Fruit fly (Drosophila melanogaster): ENCODE measurements around the gene Dyro.

Dyro gene

dm6 chr3L:11292180-11292727 lies 3.5 kb downstream of the Dyro start (continued):
- no peak for TF ChIP-seq Asciz (GFP tag; optimal IDR thresholded peaks at IDR 0.05)
- TF ChIP-seq CG6683 (GFP tag; optimal IDR thresholded peaks at IDR 0.05), result no peak
- TF ChIP-seq dysf (GFP tag; IDR thresholded peaks at IDR 0.05), result 0 out of 3 replicates have a peak, but pooled peaks have one; percentile 40
- no peak for TF ChIP-seq vfl (GFP tag; optimal IDR thresholded peaks at IDR 0.05)
- peak; percentile 69 for TF ChIP-seq NFAT (GFP tag; IDR thresholded peaks at IDR 0.05)
- TF ChIP-seq gt (GFP tag; IDR thresholded peaks at IDR 0.05), result no peak
- TF ChIP-seq CG8944 (GFP tag; optimal IDR thresholded peaks at IDR 0.05), result no peak
- no peak for TF ChIP-seq danr (GFP tag; IDR thresholded peaks at IDR 0.05)
- TF ChIP-seq pum (GFP tag; optimal IDR thresholded peaks at IDR 0.05), result no peak
- no peak for TF ChIP-seq pan (optimal IDR thresholded peaks at IDR 0.05)
- peak in 1 of 2 experiments; percentile 55 for TF ChIP-seq pan (GFP tag; optimal IDR thresholded peaks at IDR 0.05 in 1 of 2, IDR thresholded peaks at IDR 0.05 in 1 of 2)
- no peak for TF ChIP-seq fd3F (GFP tag; optimal IDR thresholded peaks at IDR 0.05)
- TF ChIP-seq CG13424 (tag; optimal IDR thresholded peaks at IDR 0.05), result no peak
- peak; percentile 32 for TF ChIP-seq nau (GFP tag; optimal IDR thresholded peaks at IDR 0.05)
- TF ChIP-seq esg (GFP tag; conservative IDR thresholded peaks at IDR 0.05), result peak; percentile 52
- TF ChIP-seq gcm2 (GFP tag; optimal IDR thresholded peaks at IDR 0.05), result no peak
- no peak for TF ChIP-seq emc (GFP tag; optimal IDR thresholded peaks at IDR 0.05)
- TF ChIP-seq CG17328 (GFP tag; IDR thresholded peaks at IDR 0.05), result peak; percentile 31; the same call in 1 of the 2 replicates
- TF ChIP-seq CG16779 (GFP tag; IDR thresholded peaks at IDR 0.05), result no peak
- no peak for TF ChIP-seq zen (tag; optimal IDR thresholded peaks at IDR 0.05)
- peak; percentile 29 for TF ChIP-seq oc (tag; optimal IDR thresholded peaks at IDR 0.05)
- no peak for TF ChIP-seq CG12391 (tag; optimal IDR thresholded peaks at IDR 0.05)
- no peak for TF ChIP-seq CG18619 (GFP tag; optimal IDR thresholded peaks at IDR 0.05)
- TF ChIP-seq h (optimal IDR thresholded peaks at IDR 0.05), result no peak
- TF ChIP-seq CrebB (tag; optimal IDR thresholded peaks at IDR 0.05), result peak; percentile 45
- TF ChIP-seq lmd (GFP tag; IDR thresholded peaks at IDR 0.05), result peak; percentile 56; the same call in 1 of the 2 replicates
- no peak for TF ChIP-seq aop (GFP tag; IDR thresholded peaks at IDR 0.05)
- TF ChIP-seq CG11085 (GFP tag; IDR thresholded peaks at IDR 0.05), result no peak
- TF ChIP-seq Antp (GFP tag; optimal IDR thresholded peaks at IDR 0.05), result no peak
- TF ChIP-seq CG7271 (tag; optimal IDR thresholded peaks at IDR 0.05), result no peak
- 0 out of 2 replicates have a peak, but pooled peaks have one; percentile 4 for TF ChIP-seq CG9215 (GFP tag; IDR thresholded peaks at IDR 0.05)
- TF ChIP-seq sna (GFP tag; IDR thresholded peaks at IDR 0.05; ENCODE audit: partially characterized antibody), result 0 out of 2 replicates have a peak, but pooled peaks have one; percentile 51
- no peak for TF ChIP-seq CG6813 (GFP tag; optimal IDR thresholded peaks at IDR 0.05)
- TF ChIP-seq gsb (GFP tag; IDR thresholded peaks at IDR 0.05), result no peak
- TF ChIP-seq CG18262 (tag; optimal IDR thresholded peaks at IDR 0.05), result no peak

- peak in 1 of 2 experiments; percentile 24 for TF ChIP-seq Eip74EF (GFP tag; optimal IDR thresholded peaks at IDR 0.05)
- TF ChIP-seq CoRest (tag; optimal IDR thresholded peaks at IDR 0.05), result peak; percentile 56
- TF ChIP-seq Xrp1 (GFP tag; IDR thresholded peaks at IDR 0.05), result peak; percentile 51; the same call in 1 of the 2 replicates
- TF ChIP-seq CG10366 (GFP tag; IDR thresholded peaks at IDR 0.05), result peak; percentile 42; the same call in 1 of the 2 replicates
- TF ChIP-seq org-1 (GFP tag; optimal IDR thresholded peaks at IDR 0.05), result peak; percentile 27
- TF ChIP-seq CG8290 (GFP tag; optimal IDR thresholded peaks at IDR 0.05), result no peak
- TF ChIP-seq CG8290 (tag; optimal IDR thresholded peaks at IDR 0.05), result peak in 1 of 2 experiments; percentile 74
- peak; percentile 29 for TF ChIP-seq Hmr (GFP tag; optimal IDR thresholded peaks at IDR 0.05)
- peak; percentile 54 for TF ChIP-seq phol (tag; optimal IDR thresholded peaks at IDR 0.05)
- TF ChIP-seq Sox102F (GFP tag; optimal IDR thresholded peaks at IDR 0.05), result peak; percentile 58
- no peak for TF ChIP-seq CG14965 (GFP tag; optimal IDR thresholded peaks at IDR 0.05; ENCODE audit: borderline replicate concordance)
- TF ChIP-seq CG9797 (GFP tag; optimal IDR thresholded peaks at IDR 0.05), result no peak
- peak; percentile 17 for TF ChIP-seq CG10979 (tag; optimal IDR thresholded peaks at IDR 0.05)
- TF ChIP-seq ci (GFP tag; IDR thresholded peaks at IDR 0.05), result peak; percentile 72; the same call in 2 of the 3 replicates
- TF ChIP-seq MBD-R2 (GFP tag; IDR thresholded peaks at IDR 0.05), result peak; percentile 15; the same call in 1 of the 2 replicates
Observed at dm6 chr3L:11291298-11292167, 4.2 kb downstream of the Dyro start.

Measured in whole organism, embryonic.